Fruit fly (Drosophila melanogaster): Measurements from ENCODE around the gene dnd.

dnd gene

dm6 chr3R:21840432-21840831 lies 46.7 kb downstream of the dnd start:
- TF ChIP-seq sug (tag; optimal IDR thresholded peaks at IDR 0.05), result peak; percentile 58
- no peak for TF ChIP-seq h (optimal IDR thresholded peaks at IDR 0.05)
- TF ChIP-seq CG13424 (tag; optimal IDR thresholded peaks at IDR 0.05), result no peak
- no peak for TF ChIP-seq Ets97D (GFP tag; optimal IDR thresholded peaks at IDR 0.05)
- TF ChIP-seq eve (GFP tag; optimal IDR thresholded peaks at IDR 0.05), result peak in 1 of 2 experiments; percentile 46
- TF ChIP-seq CG15696 (tag; optimal IDR thresholded peaks at IDR 0.05), result no peak
- TF ChIP-seq CG17328 (GFP tag; IDR thresholded peaks at IDR 0.05), result no peak
- no peak for TF ChIP-seq CG14441 (GFP tag; IDR thresholded peaks at IDR 0.05)
- TF ChIP-seq fd96Cb (tag; optimal IDR thresholded peaks at IDR 0.05), result no peak
- TF ChIP-seq caup (GFP tag; optimal IDR thresholded peaks at IDR 0.05; ENCODE audit: severe bottlenecking), result no peak
- TF ChIP-seq row (GFP tag; IDR thresholded peaks at IDR 0.05), result no peak
- no peak for TF ChIP-seq CG8478 (optimal IDR thresholded peaks at IDR 0.05)
- no peak for TF ChIP-seq CG2120 (GFP tag; optimal IDR thresholded peaks at IDR 0.05)
- TF ChIP-seq CG11456 (GFP tag; IDR thresholded peaks at IDR 0.05), result no peak
- no peak for TF ChIP-seq HmgD (GFP tag; optimal IDR thresholded peaks at IDR 0.05)
- TF ChIP-seq CG33213 (GFP tag; optimal IDR thresholded peaks at IDR 0.05), result no peak
- no peak for TF ChIP-seq CG8290 (GFP tag; optimal IDR thresholded peaks at IDR 0.05)
- TF ChIP-seq CG8290 (tag; optimal IDR thresholded peaks at IDR 0.05), result no peak
- no peak for TF ChIP-seq kah (GFP tag; optimal IDR thresholded peaks at IDR 0.05)
- TF ChIP-seq CG4617 (GFP tag; optimal IDR thresholded peaks at IDR 0.05; ENCODE audit: borderline replicate concordance), result no peak
- peak; percentile 56 for TF ChIP-seq exex (tag; optimal IDR thresholded peaks at IDR 0.05)
- no peak for TF ChIP-seq fd3F (GFP tag; optimal IDR thresholded peaks at IDR 0.05)
- no peak for TF ChIP-seq gsb-n (tag; optimal IDR thresholded peaks at IDR 0.05)
- TF ChIP-seq nau (GFP tag; optimal IDR thresholded peaks at IDR 0.05), result no peak
- TF ChIP-seq org-1 (GFP tag; optimal IDR thresholded peaks at IDR 0.05), result no peak
- TF ChIP-seq Dref (GFP tag; IDR thresholded peaks at IDR 0.05), result no peak
- no peak for TF ChIP-seq stc (GFP tag; IDR thresholded peaks at IDR 0.05)
- peak; percentile 83 for TF ChIP-seq grn (GFP tag; optimal IDR thresholded peaks at IDR 0.05)
- TF ChIP-seq CG8944 (GFP tag; optimal IDR thresholded peaks at IDR 0.05), result no peak
- TF ChIP-seq TFAM (GFP tag; optimal IDR thresholded peaks at IDR 0.05), result no peak
- no peak for TF ChIP-seq CG1792 (GFP tag; optimal IDR thresholded peaks at IDR 0.05)
- TF ChIP-seq cwo (GFP tag; optimal IDR thresholded peaks at IDR 0.05), result no peak
- no peak for TF ChIP-seq cato (GFP tag; optimal IDR thresholded peaks at IDR 0.05; ENCODE audit: borderline replicate concordance)
- TF ChIP-seq chn (GFP tag; optimal IDR thresholded peaks at IDR 0.05), result no peak
- no peak for TF ChIP-seq CG4404 (GFP tag; IDR thresholded peaks at IDR 0.05)
- no peak for TF ChIP-seq pros (GFP tag; optimal IDR thresholded peaks at IDR 0.05)
- no peak for TF ChIP-seq CG6683 (GFP tag; optimal IDR thresholded peaks at IDR 0.05)
- peak; percentile 46 for TF ChIP-seq Med (GFP tag)
- TF ChIP-seq Gug (GFP tag; IDR thresholded peaks at IDR 0.05), result no peak
- no peak for TF ChIP-seq Dek (tag; optimal IDR thresholded peaks at IDR 0.05)
- no peak for TF ChIP-seq CG8765 (GFP tag; IDR thresholded peaks at IDR 0.05)
- TF ChIP-seq bcd (GFP tag; optimal IDR thresholded peaks at IDR 0.05), result no peak
- TF ChIP-seq CG10431 (GFP tag; optimal IDR thresholded peaks at IDR 0.05), result no peak
- TF ChIP-seq CG17186 (GFP tag; optimal IDR thresholded peaks at IDR 0.05), result no peak
- no peak for TF ChIP-seq CG34376 (GFP tag; optimal IDR thresholded peaks at IDR 0.05)
- peak in 1 of 2 experiments; percentile 98 for TF ChIP-seq Pdp1 (GFP tag; optimal IDR thresholded peaks at IDR 0.05)
- no peak for TF ChIP-seq Six4 (GFP tag; optimal IDR thresholded peaks at IDR 0.05)
- no peak for TF ChIP-seq CG6654 (GFP tag; optimal IDR thresholded peaks at IDR 0.05)
- TF ChIP-seq CG10959 (GFP tag; IDR thresholded peaks at IDR 0.05), result no peak
- no peak for TF ChIP-seq Dbx (GFP tag; IDR thresholded peaks at IDR 0.05)
- peak; percentile 12 for TF ChIP-seq mirr (GFP tag; optimal IDR thresholded peaks at IDR 0.05)
- no peak for TF ChIP-seq ase (GFP tag; IDR thresholded peaks at IDR 0.05)

All from whole organism, embryonic.